Worm (Caenorhabditis elegans) whole organism, L1 larva: Measurements from ENCODE around the gene W03G11.2.

Experiments used
- C04F5.9 ChIP-seq: sonication (generic microtip); optimal IDR thresholded peaks from 2 replicates; lab custom pipeline; 2016; ENCODE audit warnings: missing genetic modification characterization, missing compliant biosample characterization
- C16A3.4 ChIP-seq: fragments of 150-350 bp; optimal IDR thresholded peaks from 2 replicates; lab custom pipeline; 2014; ENCODE audit warnings: missing biosample characterization, missing genetic modification characterization
- C34B4.2 ChIP-seq: sonication (generic microtip); optimal IDR thresholded peaks from 2 replicates; lab custom pipeline; 2017; ENCODE audit warnings: mild to moderate bottlenecking, missing genetic modification characterization, missing compliant biosample characterization
- aha-1 ChIP-seq: fragments of 150-350 bp; optimal IDR thresholded peaks from 2 replicates; lab custom pipeline; 2014; ENCODE audit warnings: missing biosample characterization, missing genetic modification characterization
- blmp-1 ChIP-seq: fragments of 150-350 bp; optimal IDR thresholded peaks from 2 replicates; lab custom pipeline; 2014; ENCODE audit warnings: missing biosample characterization, missing genetic modification characterization
- ceh-63 ChIP-seq: fragments of 200-800 bp; sonication (Bioruptor generic); optimal IDR thresholded peaks from 2 replicates; lab custom pipeline; 2018; ENCODE audit warnings: mild to moderate bottlenecking, missing genetic modification characterization, missing compliant biosample characterization
- ceh-88 ChIP-seq: fragments of 200-800 bp; sonication (Bioruptor generic); IDR thresholded peaks from 2 replicates; pipeline ENCODE4 v1.3.6; 2022; ENCODE audit warnings: missing genetic modification characterization, missing compliant biosample characterization
- ceh-90 ChIP-seq: sonication (generic microtip); optimal IDR thresholded peaks from 2 replicates; lab custom pipeline; 2016; ENCODE audit warnings: missing genetic modification characterization, missing compliant biosample characterization
- efl-1 ChIP-seq, 4 experiments: fragments of 150-350 bp; optimal IDR thresholded peaks in 3 of 4; peaks in 1 of 4; 1 replicate in 1 of 4; 2 replicates in 3 of 4; lab custom pipeline; 2014; ENCODE audit warnings: missing biosample characterization in 2 of 4, missing genetic modification characterization in 2 of 4, missing genetic modification reagents in 2 of 4
- efl-3 ChIP-seq: fragments of 200-800 bp; sonication (Bioruptor generic); optimal IDR thresholded peaks from 2 replicates; lab custom pipeline; 2018; ENCODE audit warnings: mild to moderate bottlenecking, missing genetic modification characterization, missing compliant biosample characterization
- egl-13 ChIP-seq: sonication (generic microtip); optimal IDR thresholded peaks from 2 replicates; lab custom pipeline; 2016; ENCODE audit warnings: missing genotype, missing genetic modification reagents, missing genetic modification characterization, missing compliant biosample characterization
- elt-2 ChIP-seq: sonication (generic microtip); optimal IDR thresholded peaks from 2 replicates; lab custom pipeline; 2016; ENCODE audit warnings: missing genetic modification characterization, mild to moderate bottlenecking, inconsistent platforms, missing compliant biosample characterization, missing genetic modification reagents
- fkh-10 ChIP-seq: sonication (generic microtip); optimal IDR thresholded peaks from 2 replicates; lab custom pipeline; 2017; ENCODE audit warnings: missing biosample characterization, missing genetic modification reagents, missing genetic modification characterization
- fkh-4 ChIP-seq: sonication (generic microtip); optimal IDR thresholded peaks from 2 replicates; lab custom pipeline; 2016; ENCODE audit warnings: missing compliant biosample characterization, missing genetic modification characterization, borderline replicate concordance
- fkh-8 ChIP-seq: sonication (generic microtip); optimal IDR thresholded peaks from 2 replicates; lab custom pipeline; 2016; ENCODE audit warnings: mild to moderate bottlenecking, missing genetic modification characterization, missing compliant biosample characterization
- hlh-4 ChIP-seq: sonication (generic microtip); optimal IDR thresholded peaks from 2 replicates; lab custom pipeline; 2016; ENCODE audit warnings: mild to moderate bottlenecking, missing genetic modification characterization, missing compliant biosample characterization
- hpl-2 ChIP-seq: fragments of 150-350 bp; optimal IDR thresholded peaks from 2 replicates; lab custom pipeline; 2014; ENCODE audit warnings: missing biosample characterization, missing genetic modification reagents, missing genetic modification characterization
- irx-1 ChIP-seq: sonication (generic microtip); optimal IDR thresholded peaks from 2 replicates; lab custom pipeline; 2016; ENCODE audit warnings: missing genetic modification characterization, missing compliant biosample characterization
- isw-1 ChIP-seq: fragments of 200-800 bp; sonication (Bioruptor generic); IDR thresholded peaks from 2 replicates; pipeline ENCODE4 v1.3.6; 2022; ENCODE audit warnings: missing genetic modification characterization, missing compliant biosample characterization
- lin-13 ChIP-seq: fragments of 150-350 bp; optimal IDR thresholded peaks from 2 replicates; lab custom pipeline; 2014; ENCODE audit warnings: missing biosample characterization, missing genetic modification reagents, missing genetic modification characterization
- lin-14 ChIP-seq: fragments of 200-800 bp; sonication (Bioruptor generic); optimal IDR thresholded peaks from 2 replicates; lab custom pipeline; 2018; ENCODE audit warnings: mild to moderate bottlenecking, missing genetic modification characterization, moderate library complexity, missing compliant biosample characterization
- lin-15B ChIP-seq: fragments of 150-350 bp; sonication (generic microtip); optimal IDR thresholded peaks from 3 replicates; lab custom pipeline; 2014; ENCODE audit warnings: missing biosample characterization, missing genetic modification characterization
- lin-39 ChIP-seq: fragments of 150-350 bp; optimal IDR thresholded peaks from 2 replicates; lab custom pipeline; 2014; ENCODE audit warnings: missing biosample characterization, missing genetic modification reagents, missing genetic modification characterization
- lir-3 ChIP-seq: sonication (generic microtip); optimal IDR thresholded peaks from 2 replicates; lab custom pipeline; 2016; ENCODE audit warnings: mild to moderate bottlenecking, missing genetic modification characterization, moderate library complexity, missing compliant biosample characterization; ENCODE audit not compliant: poor library complexity
- mab-9 ChIP-seq: fragments of 200-800 bp; sonication (Bioruptor generic); IDR thresholded peaks from 2 replicates; pipeline ENCODE4 v1.3.6; 2022; ENCODE audit warnings: missing genetic modification reagents, missing genetic modification characterization, missing compliant biosample characterization
- mdl-1 ChIP-seq, 2 experiments: fragments of 150-350 bp; optimal IDR thresholded peaks; 2 replicates each; lab custom pipeline; 2014 to 2017; ENCODE audit warnings: missing biosample characterization in 2 of 2, missing genetic modification characterization in 2 of 2, inconsistent platforms in 1 of 2
- mef-2 ChIP-seq: fragments of 150-350 bp; optimal IDR thresholded peaks from 2 replicates; lab custom pipeline; 2014; ENCODE audit warnings: missing biosample characterization, missing genetic modification characterization
- nhr-11 ChIP-seq: fragments of 150-350 bp; optimal IDR thresholded peaks from 2 replicates; lab custom pipeline; 2014; ENCODE audit warnings: missing biosample characterization, missing genetic modification characterization
- nhr-19 ChIP-seq: fragments of 200-800 bp; sonication (Bioruptor generic); conservative IDR thresholded peaks from 2 replicates; pipeline ENCODE4 v1.3.6; 2022; ENCODE audit warnings: missing genetic modification characterization, missing compliant biosample characterization
- nhr-20 ChIP-seq: sonication (generic microtip); optimal IDR thresholded peaks from 2 replicates; lab custom pipeline; 2016; ENCODE audit warnings: mild to moderate bottlenecking, missing genetic modification characterization, missing compliant biosample characterization
- nhr-237 ChIP-seq: fragments of 150-350 bp; optimal IDR thresholded peaks from 2 replicates; lab custom pipeline; 2014; ENCODE audit warnings: missing biosample characterization, missing genetic modification characterization
- nhr-28 ChIP-seq: fragments of 150-350 bp; optimal IDR thresholded peaks from 2 replicates; lab custom pipeline; 2014; ENCODE audit warnings: missing biosample characterization, missing genetic modification characterization
- nhr-85 ChIP-seq: sonication (generic microtip); peaks from one replicate; lab custom pipeline; 2016; ENCODE audit warnings: missing genetic modification characterization, inconsistent platforms, missing compliant biosample characterization
- nhr-90 ChIP-seq: sonication (generic microtip); optimal IDR thresholded peaks from 2 replicates; lab custom pipeline; 2016; ENCODE audit warnings: mild to moderate bottlenecking, missing genetic modification characterization, missing compliant biosample characterization; ENCODE audit not compliant: poor library complexity
- pqm-1 ChIP-seq: sonication (generic microtip); optimal IDR thresholded peaks from 3 replicates; lab custom pipeline; 2017; ENCODE audit warnings: missing biosample characterization, missing genetic modification characterization
- skn-1 ChIP-seq: fragments of 150-350 bp; optimal IDR thresholded peaks from 2 replicates; lab custom pipeline; 2014; ENCODE audit warnings: missing biosample characterization, missing genetic modification characterization
- snpc-4 ChIP-seq: fragments of 150-350 bp; optimal IDR thresholded peaks from 2 replicates; lab custom pipeline; 2014; ENCODE audit warnings: missing biosample characterization, missing genetic modification characterization
- snu-23 ChIP-seq: sonication (generic microtip); optimal IDR thresholded peaks from 2 replicates; lab custom pipeline; 2016; ENCODE audit warnings: missing genetic modification characterization, missing compliant biosample characterization
- sox-4 ChIP-seq: sonication (generic microtip); optimal IDR thresholded peaks from 2 replicates; lab custom pipeline; 2016; ENCODE audit warnings: missing genetic modification characterization, missing compliant biosample characterization
- sptf-1 ChIP-seq: fragments of 150-350 bp; optimal IDR thresholded peaks from 2 replicates; lab custom pipeline; 2014; ENCODE audit warnings: missing biosample characterization, missing genetic modification characterization
- unc-30 ChIP-seq: sonication (generic microtip); optimal IDR thresholded peaks from 2 replicates; lab custom pipeline; 2017; ENCODE audit warnings: missing biosample characterization, missing genetic modification characterization
- unc-62 ChIP-seq: fragments of 150-350 bp; optimal IDR thresholded peaks from 2 replicates; lab custom pipeline; 2014; ENCODE audit warnings: missing biosample characterization, missing genetic modification reagents, missing genetic modification characterization
- unc-86 ChIP-seq: sonication (generic microtip); optimal IDR thresholded peaks from 2 replicates; lab custom pipeline; 2016; ENCODE audit warnings: missing genetic modification characterization, missing compliant biosample characterization
- unc-98 ChIP-seq: fragments of 200-800 bp; sonication (Bioruptor generic); IDR thresholded peaks from 2 replicates; pipeline ENCODE4 v1.3.6; 2022; ENCODE audit warnings: missing genetic modification characterization, missing compliant biosample characterization
- xbp-1 ChIP-seq: sonication (generic microtip); optimal IDR thresholded peaks from 2 replicates; lab custom pipeline; 2016; ENCODE audit warnings: missing genetic modification characterization, missing compliant biosample characterization
- zag-1 ChIP-seq: fragments of 150-350 bp; optimal IDR thresholded peaks from 2 replicates; lab custom pipeline; 2014; ENCODE audit warnings: missing biosample characterization, missing genetic modification characterization
- zip-4 ChIP-seq: fragments of 200-800 bp; sonication (Bioruptor generic); optimal IDR thresholded peaks from 2 replicates; lab custom pipeline; 2018; ENCODE audit warnings: mild to moderate bottlenecking, missing genetic modification characterization, moderate library complexity, missing compliant biosample characterization
- ztf-11 ChIP-seq, 2 experiments: sonication (generic microtip); optimal IDR thresholded peaks; 2 replicates each; lab custom pipeline; 2016 to 2017; ENCODE audit warnings: missing genetic modification characterization in 2 of 2, missing biosample characterization in 1 of 2, missing compliant biosample characterization in 1 of 2

Gene W03G11.2

DNA sequence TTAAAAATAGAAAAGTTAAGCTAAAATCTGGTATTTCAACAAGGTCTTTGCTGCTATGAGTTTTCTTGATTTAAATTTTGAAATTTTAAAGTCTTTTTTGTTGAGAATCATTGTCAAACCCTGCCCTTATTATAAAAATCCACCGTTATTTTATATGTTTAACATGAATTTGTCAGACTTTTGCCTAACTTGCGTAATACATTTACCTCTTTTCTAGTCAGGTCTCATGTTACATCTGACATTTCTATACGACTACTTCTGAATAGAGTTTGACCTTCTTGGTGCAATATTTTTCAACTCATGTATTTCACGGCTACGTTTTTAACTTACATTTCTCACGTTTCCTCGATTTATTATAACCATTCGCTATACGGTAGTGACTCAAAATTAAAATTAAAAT lies 5.6 kb upstream of the W03G11.2 start, which contains the start of gene lgc-15:
Gene lgc-15, plus strand, starts transcription at position 301 of the 400 bp plus-strand sequence.
- no peak for TF ChIP-seq unc-86
- no peak for TF ChIP-seq hpl-2 (GFP tag; lab: Kevin White, UChicago)
- TF ChIP-seq mab-9 (GFP tag; lab: Robert Waterston, UW), result no peak
- TF ChIP-seq efl-1 (optimal IDR thresholded peaks at IDR 0.05; lab: Kevin White, UChicago), result no peak
- TF ChIP-seq efl-1 (GFP tag; optimal IDR thresholded peaks at IDR 0.05 in 1 of 2; lab: Kevin White, UChicago), result no peak
- no peak for TF ChIP-seq hlh-4 (tag; lab: Kevin White, UChicago)
- TF ChIP-seq nhr-90 (tag; lab: Kevin White, UChicago), result no peak
- no peak for TF ChIP-seq sptf-1 (tag; lab: Kevin White, UChicago)
- no peak for TF ChIP-seq nhr-20 (tag; lab: Kevin White, UChicago)
- no peak for TF ChIP-seq unc-30 (tag; lab: Kevin White, UChicago)
- no peak for TF ChIP-seq fkh-8
- no peak for TF ChIP-seq nhr-85 (tag; lab: Kevin White, UChicago)

DNA sequence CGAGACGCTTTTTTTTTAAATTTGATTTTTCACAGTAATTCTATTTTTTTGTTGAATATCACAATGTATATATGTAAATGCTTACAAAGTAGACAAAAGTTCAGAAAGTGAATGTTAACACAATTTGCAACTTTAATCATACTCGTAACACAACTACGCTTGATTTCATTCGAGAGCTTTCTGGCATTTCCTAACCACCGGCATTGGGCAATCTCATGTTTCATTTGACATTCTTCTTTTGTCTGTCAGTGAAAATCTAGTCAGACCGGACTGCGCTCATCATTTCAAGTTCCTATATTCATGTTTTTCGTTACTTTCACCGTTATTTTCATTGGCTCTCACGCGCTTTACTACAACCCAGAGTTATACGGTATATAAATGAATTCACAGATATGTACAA lies 2.8 kb upstream of the W03G11.2 start, which contains the start of gene lgc-14:
Gene lgc-14, plus strand, starts transcription at position 301 of the 400 bp plus-strand sequence.
- TF ChIP-seq isw-1 (no peak), lin-15B (tag; lab: Kevin White, UChicago) (no peak), nhr-85 (tag; lab: Kevin White, UChicago) (no peak), sox-4 (no peak), zag-1 (tag; lab: Kevin White, UChicago) (no peak)

DNA sequence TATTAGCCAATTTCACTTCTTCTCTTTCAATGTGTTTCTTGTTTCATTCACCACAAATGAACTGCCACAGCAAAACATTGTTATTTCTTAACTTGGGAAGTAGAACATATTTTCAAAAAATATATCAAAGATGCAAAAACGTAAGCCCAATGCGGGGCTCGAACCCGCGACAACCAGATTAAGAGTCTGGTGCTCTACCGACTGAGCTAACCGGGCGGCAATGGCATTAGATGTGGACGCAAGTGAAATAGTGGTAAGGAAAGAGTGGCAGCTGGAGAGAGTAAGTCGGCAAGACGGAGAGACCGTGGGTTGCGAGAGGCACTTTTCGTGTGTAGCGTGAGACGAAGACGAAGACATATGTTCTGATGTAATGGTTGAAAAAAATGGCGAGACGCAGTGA lies 2.4 kb downstream of the W03G11.2 start:
- TF ChIP-seq snu-23 (GFP tag; lab: Kevin White, UChicago), result peak; percentile 90
- TF ChIP-seq egl-13 (tag; lab: Kevin White, UChicago), result peak; percentile 83
- peak; percentile 60 for TF ChIP-seq lir-3
- TF ChIP-seq zip-4 (GFP tag; lab: Kevin White, UChicago), result peak; percentile 35
- TF ChIP-seq nhr-90 (tag; lab: Kevin White, UChicago), result peak; percentile 83
- peak; percentile 52 for TF ChIP-seq mab-9 (GFP tag; lab: Robert Waterston, UW)
- peak; percentile 63 for TF ChIP-seq sox-4
- no peak for TF ChIP-seq unc-98
- peak; percentile 58 for TF ChIP-seq C16A3.4 (tag; lab: Kevin White, UChicago)
- peak; percentile 79 for TF ChIP-seq unc-86
- TF ChIP-seq aha-1, result no peak
- no peak for TF ChIP-seq C34B4.2 (tag; lab: Kevin White, UChicago)
- TF ChIP-seq isw-1, result peak; percentile 33
- TF ChIP-seq efl-3, result peak; percentile 34
- TF ChIP-seq nhr-237 (tag; lab: Kevin White, UChicago), result no peak
- TF ChIP-seq lin-15B (tag; lab: Kevin White, UChicago), result no peak
- TF ChIP-seq ceh-63 (GFP tag; lab: Kevin White, UChicago), result no peak
- TF ChIP-seq fkh-4 (tag; lab: Kevin White, UChicago), result no peak
- TF ChIP-seq pqm-1 (tag; lab: Kevin White, UChicago), result no peak
- no peak for TF ChIP-seq mef-2
- TF ChIP-seq ceh-88, result peak; percentile 50; the same call in 1 of the 2 replicates
- TF ChIP-seq blmp-1 (tag; lab: Kevin White, UChicago), result no peak
- TF ChIP-seq hpl-2 (GFP tag; lab: Kevin White, UChicago), result no peak
- peak; percentile 19 for TF ChIP-seq lin-13 (GFP tag; lab: Kevin White, UChicago)
- no peak for TF ChIP-seq ceh-90
- no peak for TF ChIP-seq skn-1 (tag; lab: Kevin White, UChicago)
- peak; percentile 35 for TF ChIP-seq C04F5.9 (tag; lab: Kevin White, UChicago)
- peak; percentile 87 for TF ChIP-seq lin-14 (GFP tag; lab: Kevin White, UChicago)
- TF ChIP-seq unc-62 (GFP tag; lab: Kevin White, UChicago), result no peak
- no peak for TF ChIP-seq sptf-1 (tag; lab: Kevin White, UChicago)
- TF ChIP-seq xbp-1 (tag; lab: Kevin White, UChicago), result peak; percentile 70
- no peak for TF ChIP-seq nhr-11 (tag; lab: Kevin White, UChicago)
- TF ChIP-seq ztf-11 (tag; optimal IDR thresholded peaks at IDR 0.05; lab: Kevin White, UChicago), result peak in 1 of 2 experiments; percentile 79
- no peak for TF ChIP-seq lin-39
- TF ChIP-seq elt-2 (tag; lab: Kevin White, UChicago), result peak; percentile 38
- TF ChIP-seq snpc-4 (tag; lab: Kevin White, UChicago), result no peak
- no peak for TF ChIP-seq unc-30 (tag; lab: Kevin White, UChicago)
- TF ChIP-seq nhr-19 (GFP tag; lab: Robert Waterston, UW), result peak; percentile 86
- TF ChIP-seq fkh-10 (GFP tag; lab: Kevin White, UChicago), result peak; percentile 85
- peak; percentile 74 for TF ChIP-seq irx-1 (tag; lab: Kevin White, UChicago)
- no peak for TF ChIP-seq nhr-28 (tag; lab: Kevin White, UChicago)
- peak in 1 of 2 experiments; percentile 59 for TF ChIP-seq mdl-1 (tag; optimal IDR thresholded peaks at IDR 0.05; lab: Kevin White, UChicago)
